Fruit fly (Drosophila melanogaster) whole organism, embryonic: Measurements from ENCODE around the gene CaMKII.

ENCODE experiments used
- B-H1 ChIP-seq: fragments of 200-800 bp; sonication (Bioruptor generic); IDR thresholded peaks from 3 replicates; pipeline ENCODE4 v1.3.6; 2022; ENCODE audit warnings: missing biosample characterization, missing genetic modification characterization
- CG10959 ChIP-seq: fragments of 200-800 bp; sonication (Bioruptor generic); IDR thresholded peaks from 2 replicates; pipeline ENCODE4 v1.3.6; 2022; ENCODE audit warnings: missing biosample characterization, missing genetic modification characterization
- CG1233 ChIP-seq: fragments of 200-800 bp; sonication (Bioruptor generic); optimal IDR thresholded peaks from 4 replicates; lab custom pipeline; 2018; ENCODE audit warnings: missing biosample characterization, mild to moderate bottlenecking, missing genetic modification characterization
- CG12391 ChIP-seq: fragments of 200-800 bp; sonication (Bioruptor generic); optimal IDR thresholded peaks from 3 replicates; lab custom pipeline; 2018; ENCODE audit warnings: missing biosample characterization, mild to moderate bottlenecking, missing genetic modification characterization, moderate library complexity
- CG12659 ChIP-seq: fragments of 200-800 bp; sonication (Bioruptor generic); optimal IDR thresholded peaks from 3 replicates; lab custom pipeline; 2017; ENCODE audit warnings: mild to moderate bottlenecking, missing biosample characterization, missing genetic modification reagents, missing genetic modification characterization
- CG13123 ChIP-seq: fragments of 200-800 bp; sonication (Bioruptor generic); optimal IDR thresholded peaks from 2 replicates; lab custom pipeline; 2016; ENCODE audit warnings: missing biosample characterization, missing genetic modification characterization
- CG13894 ChIP-seq: fragments of 200-800 bp; sonication (Bioruptor generic); optimal IDR thresholded peaks from 3 replicates; lab custom pipeline; 2018; ENCODE audit warnings: missing biosample characterization, mild to moderate bottlenecking, missing genetic modification characterization, moderate library complexity
- CG14710 ChIP-seq: fragments of 200-800 bp; sonication (Bioruptor generic); optimal IDR thresholded peaks from 3 replicates; lab custom pipeline; 2019; ENCODE audit warnings: missing biosample characterization, mild to moderate bottlenecking, missing genetic modification characterization, moderate library complexity
- CG14860 ChIP-seq: fragments of 200-800 bp; sonication (Bioruptor generic); IDR thresholded peaks from 3 replicates; pipeline ENCODE4 v1.3.6; 2022; ENCODE audit warnings: missing biosample characterization, missing genetic modification characterization; ENCODE audit not compliant: partially characterized antibody
- CG15696 ChIP-seq: fragments of 200-800 bp; sonication (Bioruptor generic); optimal IDR thresholded peaks from 2 replicates; lab custom pipeline; 2019; ENCODE audit warnings: missing biosample characterization, mild to moderate bottlenecking, missing genetic modification characterization, moderate library complexity
- CG1603 ChIP-seq: fragments of 200-800 bp; sonication (Bioruptor generic); optimal IDR thresholded peaks from 2 replicates; lab custom pipeline; 2019; ENCODE audit warnings: missing biosample characterization, mild to moderate bottlenecking, missing genetic modification characterization, moderate library complexity
- CG17829 ChIP-seq: fragments of 200-800 bp; optimal IDR thresholded peaks from 2 replicates; lab custom pipeline; 2019; ENCODE audit warnings: missing biosample characterization, mild to moderate bottlenecking, missing genetic modification characterization, moderate library complexity
- CG2129 ChIP-seq: fragments of 200-800 bp; sonication (Bioruptor generic); IDR thresholded peaks from 2 replicates; pipeline ENCODE4 v1.3.6; 2022; ENCODE audit warnings: missing biosample characterization, missing genetic modification characterization; ENCODE audit not compliant: partially characterized antibody
- CG6683 ChIP-seq: fragments of 200-800 bp; sonication (Bioruptor generic); optimal IDR thresholded peaks from 2 replicates; lab custom pipeline; 2017; ENCODE audit warnings: missing biosample characterization, mild to moderate bottlenecking, missing genetic modification characterization, missing genetic modification reagents
- CG8924 ChIP-seq: fragments of 200-800 bp; optimal IDR thresholded peaks from 3 replicates; lab custom pipeline; 2019; ENCODE audit warnings: missing biosample characterization, mild to moderate bottlenecking, missing genetic modification characterization, moderate library complexity
- CG8944 ChIP-seq: fragments of 200-800 bp; sonication (Bioruptor generic); optimal IDR thresholded peaks from 3 replicates; lab custom pipeline; 2016; ENCODE audit warnings: missing biosample characterization, missing genetic modification characterization
- CG9437 ChIP-seq: fragments of 200-800 bp; sonication (Bioruptor generic); optimal IDR thresholded peaks from 2 replicates; lab custom pipeline; 2018; ENCODE audit warnings: missing biosample characterization, mild to moderate bottlenecking, missing genetic modification characterization
- CG9797 ChIP-seq: fragments of 200-800 bp; sonication (Bioruptor generic); optimal IDR thresholded peaks from 3 replicates; lab custom pipeline; 2018; ENCODE audit warnings: missing biosample characterization, mild to moderate bottlenecking, missing genetic modification characterization
- Chrac-16 ChIP-seq: fragments of 200-800 bp; sonication (Bioruptor generic); optimal IDR thresholded peaks from 3 replicates; lab custom pipeline; 2016; ENCODE audit warnings: missing biosample characterization, missing genetic modification characterization
- D19B ChIP-seq: fragments of 200-800 bp; sonication (Bioruptor generic); optimal IDR thresholded peaks from 2 replicates; lab custom pipeline; 2017; ENCODE audit warnings: missing biosample characterization, mild to moderate bottlenecking, missing genetic modification characterization
- Dip3 ChIP-seq: fragments of 200-800 bp; sonication (Bioruptor generic); optimal IDR thresholded peaks from 3 replicates; lab custom pipeline; 2016; ENCODE audit warnings: missing biosample characterization, missing genetic modification characterization
- Doc3 ChIP-seq: fragments of 200-800 bp; sonication (Bioruptor generic); IDR thresholded peaks from 3 replicates; pipeline ENCODE4 v1.3.6; 2022; ENCODE audit warnings: missing biosample characterization, missing genetic modification characterization; ENCODE audit not compliant: partially characterized antibody
- Dref ChIP-seq: fragments of 200-800 bp; sonication (Bioruptor generic); IDR thresholded peaks from 2 replicates; pipeline ENCODE4 v1.3.6; 2022; ENCODE audit warnings: missing biosample characterization, missing genetic modification characterization
- Ets65A ChIP-seq: fragments of 200-800 bp; sonication (Bioruptor generic); peaks from one replicate; lab custom pipeline; 2016; ENCODE audit warnings: missing biosample characterization, missing genetic modification characterization
- Hand ChIP-seq: fragments of 200-800 bp; sonication (Bioruptor generic); optimal IDR thresholded peaks from 2 replicates; lab custom pipeline; 2017; ENCODE audit warnings: mild to moderate bottlenecking, missing biosample characterization, missing genetic modification reagents, missing genetic modification characterization
- Kr ChIP-seq: fragments of 200-800 bp; sonication (Bioruptor generic); optimal IDR thresholded peaks from 2 replicates; lab custom pipeline; 2017; ENCODE audit warnings: missing biosample characterization, mild to moderate bottlenecking, missing genetic modification characterization
- MBD-R2 ChIP-seq: fragments of 200-800 bp; sonication (Bioruptor generic); IDR thresholded peaks from 2 replicates; pipeline ENCODE4 v1.3.6; 2022; ENCODE audit warnings: missing biosample characterization, missing genetic modification characterization
- Max ChIP-seq: fragments of 200-800 bp; sonication (Bioruptor generic); optimal IDR thresholded peaks from 2 replicates; lab custom pipeline; 2016; ENCODE audit warnings: missing biosample characterization, mild to moderate bottlenecking, missing genetic modification characterization
- Optix ChIP-seq: fragments of 200-800 bp; sonication (Bioruptor generic); IDR thresholded peaks from 3 replicates; pipeline ENCODE4 v1.3.6; 2022; ENCODE audit warnings: missing biosample characterization, missing genetic modification characterization
- Sry-δ ChIP-seq: fragments of 200-800 bp; sonication (Bioruptor generic); optimal IDR thresholded peaks from 2 replicates; lab custom pipeline; 2016; ENCODE audit warnings: missing biosample characterization, missing genetic modification characterization
- YL-1 ChIP-seq: fragments of 200-800 bp; sonication (Bioruptor generic); optimal IDR thresholded peaks from 3 replicates; lab custom pipeline; 2017; ENCODE audit warnings: missing biosample characterization, mild to moderate bottlenecking, missing genetic modification characterization
- amos ChIP-seq: fragments of 200-800 bp; sonication (Bioruptor generic); IDR thresholded peaks from 2 replicates; pipeline ENCODE4 v1.3.6; 2022; ENCODE audit warnings: missing biosample characterization, missing genetic modification characterization; ENCODE audit not compliant: partially characterized antibody
- ato ChIP-seq: fragments of 200-800 bp; sonication (Bioruptor generic); IDR thresholded peaks from 2 replicates; pipeline ENCODE4 v1.3.6; 2022; ENCODE audit warnings: missing biosample characterization, missing genetic modification characterization; ENCODE audit not compliant: partially characterized antibody
- bab2 ChIP-seq: fragments of 200-800 bp; sonication (Bioruptor generic); optimal IDR thresholded peaks from 2 replicates; lab custom pipeline; 2016; ENCODE audit warnings: missing biosample characterization, missing genetic modification characterization
- dpn ChIP-seq, 2 experiments: fragments of 200-800 bp; sonication (Bioruptor generic); optimal IDR thresholded peaks; 3 replicates each; lab custom pipeline; 2016; ENCODE audit warnings: missing biosample characterization in 2 of 2, missing genetic modification characterization in 2 of 2
- eyg ChIP-seq: fragments of 200-800 bp; sonication (Bioruptor generic); optimal IDR thresholded peaks from 3 replicates; lab custom pipeline; 2016; ENCODE audit warnings: missing biosample characterization, missing genetic modification characterization
- fd102C ChIP-seq: fragments of 200-800 bp; sonication (Bioruptor generic); optimal IDR thresholded peaks from 2 replicates; lab custom pipeline; 2018; ENCODE audit warnings: missing biosample characterization, mild to moderate bottlenecking, missing genetic modification characterization, moderate library complexity
- fd96Cb ChIP-seq: fragments of 200-800 bp; sonication (Bioruptor generic); optimal IDR thresholded peaks from 2 replicates; lab custom pipeline; 2018; ENCODE audit warnings: missing biosample characterization, mild to moderate bottlenecking, missing genetic modification characterization, moderate library complexity
- gem ChIP-seq: fragments of 200-800 bp; sonication (Bioruptor generic); optimal IDR thresholded peaks from 2 replicates; lab custom pipeline; 2019; ENCODE audit warnings: missing biosample characterization, mild to moderate bottlenecking, missing genetic modification characterization, moderate library complexity
- mirr ChIP-seq: fragments of 200-800 bp; sonication (Bioruptor generic); optimal IDR thresholded peaks from 3 replicates; lab custom pipeline; 2018; ENCODE audit warnings: missing biosample characterization, mild to moderate bottlenecking, missing genetic modification characterization
- pfk ChIP-seq: fragments of 200-800 bp; sonication (Bioruptor generic); optimal IDR thresholded peaks from 2 replicates; lab custom pipeline; 2018; ENCODE audit warnings: missing biosample characterization, mild to moderate bottlenecking, missing genetic modification characterization, moderate library complexity
- sens-2 ChIP-seq: fragments of 200-800 bp; sonication (Bioruptor generic); IDR thresholded peaks from 2 replicates; pipeline ENCODE4 v1.3.6; 2022; ENCODE audit warnings: missing biosample characterization, missing genetic modification characterization
- sna ChIP-seq: fragments of 200-800 bp; sonication (Bioruptor generic); IDR thresholded peaks from 2 replicates; pipeline ENCODE4 v1.3.6; 2022; ENCODE audit warnings: missing biosample characterization, missing genetic modification characterization; ENCODE audit not compliant: partially characterized antibody
- ssp ChIP-seq: fragments of 200-800 bp; sonication (Bioruptor generic); IDR thresholded peaks from 2 replicates; pipeline ENCODE4 v1.3.6; 2022; ENCODE audit warnings: missing biosample characterization, missing genetic modification characterization
- tgo ChIP-seq: fragments of 200-800 bp; sonication (Bioruptor generic); IDR thresholded peaks from 3 replicates; pipeline ENCODE4 v1.3.6; 2022; ENCODE audit warnings: missing biosample characterization, missing genetic modification characterization
- ttk ChIP-seq: fragments of 200-800 bp; sonication (Bioruptor generic); IDR thresholded peaks from 2 replicates; pipeline ENCODE4 v2.1.2; 2022; ENCODE audit warnings: missing biosample characterization, missing genetic modification characterization
- wek ChIP-seq: fragments of 200-800 bp; sonication (Bioruptor generic); optimal IDR thresholded peaks from 3 replicates; lab custom pipeline; 2018; ENCODE audit warnings: missing biosample characterization, mild to moderate bottlenecking, missing genetic modification characterization, moderate library complexity

Gene CaMKII

DNA sequence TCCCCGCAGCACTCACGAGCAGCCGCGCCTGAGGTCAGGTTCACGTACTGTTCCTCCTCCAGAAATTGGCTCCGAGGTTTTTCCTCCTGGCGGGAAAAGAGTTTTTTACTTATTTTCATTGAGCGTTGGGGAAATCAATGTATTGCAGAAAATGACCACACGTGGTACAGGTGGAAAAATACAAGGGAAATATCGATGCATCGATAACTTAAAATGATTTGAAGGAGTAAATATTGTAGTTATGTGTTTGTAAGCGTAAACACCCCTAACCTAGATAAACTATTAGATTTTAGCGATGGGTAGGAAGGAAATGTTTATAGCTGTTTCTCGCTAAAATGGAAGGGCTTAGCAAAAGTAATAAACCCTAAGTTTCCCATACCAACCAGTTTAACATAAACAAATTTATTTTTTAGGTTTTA is 22.8 kb downstream of the CaMKII start (continued):
- TF ChIP-seq CG1603 (tag; lab: Kevin White, UChicago): peak; percentile 82
- no peak for TF ChIP-seq CG10959
- TF ChIP-seq CG17829 (tag; lab: Kevin White, UChicago): peak; percentile 18
- peak; percentile 74 for TF ChIP-seq Dref (GFP tag; lab: Robert Waterston, UW)
- no peak for TF ChIP-seq CG9797
- peak; percentile 93 for TF ChIP-seq Ets65A (GFP tag; lab: Kevin White, UChicago)
- TF ChIP-seq CG13894 (tag; lab: Kevin White, UChicago): no peak
- peak in 1 of 2 experiments; percentile 8 for TF ChIP-seq dpn (GFP tag; optimal IDR thresholded peaks at IDR 0.05; lab: Kevin White, UChicago)
- TF ChIP-seq Kr (GFP tag; lab: Kevin White, UChicago): no peak
- peak; percentile 4 for TF ChIP-seq CG8924 (tag; lab: Kevin White, UChicago)
- peak; percentile 37 for TF ChIP-seq Chrac-16
- peak; percentile 44; the same call in 1 of the 3 replicates for TF ChIP-seq Doc3
- TF ChIP-seq CG1233 (GFP tag; lab: Kevin White, UChicago): no peak
- no peak for TF ChIP-seq CG9437
- peak; percentile 76; the same call in 1 of the 2 replicates for TF ChIP-seq amos
- no peak for TF ChIP-seq CG13123 (GFP tag; lab: Kevin White, UChicago)
- peak; percentile 51 for TF ChIP-seq YL-1
- no peak for TF ChIP-seq Hand (GFP tag; lab: Kevin White, UChicago)
- no peak for TF ChIP-seq CG6683 (GFP tag; lab: Kevin White, UChicago)
- TF ChIP-seq CG14860 (GFP tag; lab: Robert Waterston, UW): 0 out of 3 replicates have a peak, but pooled peaks have one; percentile 14
- no peak for TF ChIP-seq sens-2 (GFP tag; lab: Robert Waterston, UW)
- TF ChIP-seq Optix (GFP tag; lab: Robert Waterston, UW): no peak
- TF ChIP-seq Max (GFP tag; lab: Kevin White, UChicago): peak; percentile 43
- 0 out of 3 replicates have a peak, but pooled peaks have one; percentile 22 for TF ChIP-seq B-H1 (GFP tag; lab: Robert Waterston, UW)
- peak; percentile 41 for TF ChIP-seq CG12391
- TF ChIP-seq CG15696 (tag; lab: Kevin White, UChicago): peak; percentile 5
- TF ChIP-seq ato (GFP tag; lab: Robert Waterston, UW): peak; percentile 33; the same call in 1 of the 2 replicates
- peak; percentile 10 for TF ChIP-seq Dip3 (GFP tag; lab: Kevin White, UChicago)
- TF ChIP-seq D19B (GFP tag; lab: Kevin White, UChicago): no peak
- peak; percentile 52 for TF ChIP-seq pfk (GFP tag; lab: Kevin White, UChicago)
- TF ChIP-seq eyg (GFP tag; lab: Kevin White, UChicago): no peak
- TF ChIP-seq ssp (GFP tag; lab: Robert Waterston, UW): peak; percentile 97
- peak; percentile 24 for TF ChIP-seq fd96Cb
- TF ChIP-seq bab2 (GFP tag; lab: Kevin White, UChicago): peak; percentile 14
- peak; percentile 31; the same call in 1 of the 2 replicates for TF ChIP-seq MBD-R2 (GFP tag; lab: Robert Waterston, UW)
- no peak for TF ChIP-seq fd102C (GFP tag; lab: Kevin White, UChicago)
- peak; percentile 87 for TF ChIP-seq Sry-δ (GFP tag; lab: Kevin White, UChicago)
- 0 out of 3 replicates have a peak, but pooled peaks have one; percentile 25 for TF ChIP-seq tgo
- peak; percentile 12 for TF ChIP-seq CG14710 (tag; lab: Kevin White, UChicago)
- peak; percentile 3 for TF ChIP-seq CG8944 (GFP tag; lab: Kevin White, UChicago)
- peak; percentile 46 for TF ChIP-seq gem (tag; lab: Kevin White, UChicago)
- no peak for TF ChIP-seq CG2129 (GFP tag; lab: Robert Waterston, UW)
- TF ChIP-seq ttk (GFP tag; lab: Robert Waterston, UW): no peak
- TF ChIP-seq mirr (GFP tag; lab: Kevin White, UChicago): no peak
- peak; percentile 92 for TF ChIP-seq wek (GFP tag; lab: Kevin White, UChicago)
- peak; percentile 34 for TF ChIP-seq CG12659 (GFP tag; lab: Kevin White, UChicago)
- TF ChIP-seq sna: peak; percentile 52; the same call in 1 of the 2 replicates
